Fruit fly (Drosophila melanogaster): ENCODE results near the gene RecQ4.

Gene RecQ4

DNA sequence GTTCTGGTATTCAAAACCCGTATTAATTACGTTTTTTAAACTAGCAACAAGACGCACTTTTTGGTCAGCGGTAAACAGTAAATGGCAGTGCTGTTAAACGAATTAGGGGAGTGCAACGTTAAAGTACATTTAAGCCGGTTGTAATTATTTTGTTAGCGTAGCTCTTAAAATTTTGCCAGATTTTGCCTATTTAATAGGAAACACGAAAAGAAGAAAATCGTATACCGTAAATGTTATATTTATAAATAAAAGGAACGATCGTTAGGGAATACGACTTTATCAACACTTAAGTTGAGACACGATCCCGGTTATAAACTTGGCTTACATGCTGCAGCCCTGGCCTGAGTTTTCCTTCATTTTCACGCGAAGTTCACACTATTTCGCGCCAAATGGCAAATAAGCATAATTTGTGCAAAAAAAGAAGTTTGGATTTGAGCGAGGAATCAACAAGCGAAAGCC lies 38.3 kb downstream of the RecQ4 start, which contains the start of the genes Setx and mus301 (continued):
- TF ChIP-seq sens (GFP tag) (peak; percentile 96), Hr39 (optimal IDR thresholded peaks at IDR 0.05) (no peak), Lhr (GFP tag; optimal IDR thresholded peaks at IDR 0.05) (peak; percentile 95), ind (GFP tag; optimal IDR thresholded peaks at IDR 0.05) (peak; percentile 81), ewg (GFP tag; optimal IDR thresholded peaks at IDR 0.05) (peak; percentile 66), pzg (GFP tag; optimal IDR thresholded peaks at IDR 0.05) (peak; percentile 90), Jarid2 (GFP tag; optimal IDR thresholded peaks at IDR 0.05) (no peak), sim (GFP tag; IDR thresholded peaks at IDR 0.05) (no peak), ap (GFP tag; IDR thresholded peaks at IDR 0.05) (peak; percentile 20; the same call in 1 of the 2 replicates), CG10274 (GFP tag; optimal IDR thresholded peaks at IDR 0.05) (peak; percentile 9), sug (tag; optimal IDR thresholded peaks at IDR 0.05) (peak; percentile 82), CG8281 (tag; optimal IDR thresholded peaks at IDR 0.05) (no peak), Stat92E (GFP tag; optimal IDR thresholded peaks at IDR 0.05) (peak in 1 of 3 experiments; percentile 19), Usf (GFP tag; optimal IDR thresholded peaks at IDR 0.05) (peak; percentile 52), tin (GFP tag; optimal IDR thresholded peaks at IDR 0.05) (peak; percentile 85), Gug (GFP tag; IDR thresholded peaks at IDR 0.05) (peak; percentile 67; the same call in 2 of the 4 replicates), CG2712 (tag; optimal IDR thresholded peaks at IDR 0.05) (peak; percentile 82), CG13287 (GFP tag; IDR thresholded peaks at IDR 0.05; ENCODE audit: partially characterized antibody) (peak; percentile 49), Vsx1 (GFP tag; optimal IDR thresholded peaks at IDR 0.05) (no peak), luna (GFP tag; optimal IDR thresholded peaks at IDR 0.05) (peak; percentile 73), E2f1 (GFP tag; IDR thresholded peaks at IDR 0.05) (peak; percentile 79), CG18764 (GFP tag; optimal IDR thresholded peaks at IDR 0.05) (peak; percentile 79), BtbVII (GFP tag; optimal IDR thresholded peaks at IDR 0.05) (no peak), CG2120 (GFP tag; optimal IDR thresholded peaks at IDR 0.05) (peak; percentile 94), CG12942 (GFP tag; optimal IDR thresholded peaks at IDR 0.05) (peak; percentile 88), so (GFP tag; IDR thresholded peaks at IDR 0.05) (no peak; the same call in 2 of the 3 replicates), sqz (GFP tag; optimal IDR thresholded peaks at IDR 0.05) (no peak), slp2 (GFP tag; optimal IDR thresholded peaks at IDR 0.05) (peak; percentile 54), wdn (GFP tag; IDR thresholded peaks at IDR 0.05) (peak; percentile 66; the same call in 1 of the 2 replicates), CG18619 (GFP tag; optimal IDR thresholded peaks at IDR 0.05) (peak; percentile 77), sr (GFP tag; IDR thresholded peaks at IDR 0.05) (no peak), slbo (GFP tag; IDR thresholded peaks at IDR 0.05) (peak; percentile 90), disco-r (GFP tag; optimal IDR thresholded peaks at IDR 0.05) (peak; percentile 64), CG5245 (GFP tag; optimal IDR thresholded peaks at IDR 0.05) (peak; percentile 67), mirr (GFP tag; optimal IDR thresholded peaks at IDR 0.05) (no peak), CG6813 (GFP tag; optimal IDR thresholded peaks at IDR 0.05) (no peak), CG10462 (GFP tag; optimal IDR thresholded peaks at IDR 0.05) (peak; percentile 69), Aef1 (GFP tag; IDR thresholded peaks at IDR 0.05) (peak; percentile 75), Opbp (GFP tag; IDR thresholded peaks at IDR 0.05; ENCODE audit: partially characterized antibody) (peak; percentile 45; the same call in 1 of the 3 replicates), CG6175 (GFP tag; IDR thresholded peaks at IDR 0.05) (peak; percentile 71; the same call in 2 of the 3 replicates), Bgb (GFP tag; IDR thresholded peaks at IDR 0.05; ENCODE audit: partially characterized antibody) (no peak), dati (GFP tag; IDR thresholded peaks at IDR 0.05) (no peak), ranshi (GFP tag; IDR thresholded peaks at IDR 0.05) (peak; percentile 68; the same call in 1 of the 2 replicates), CG6854 (GFP tag; optimal IDR thresholded peaks at IDR 0.05) (no peak), Dref (GFP tag; IDR thresholded peaks at IDR 0.05) (peak; percentile 48), CG4404 (GFP tag; IDR thresholded peaks at IDR 0.05) (peak; percentile 75), CG12236 (GFP tag; optimal IDR thresholded peaks at IDR 0.05) (peak; percentile 53), CG12299 (tag; optimal IDR thresholded peaks at IDR 0.05) (peak; percentile 36), ERR (GFP tag; optimal IDR thresholded peaks at IDR 0.05) (peak; percentile 60), Nf-YC (tag; optimal IDR thresholded peaks at IDR 0.05) (no peak), fd3F (GFP tag; optimal IDR thresholded peaks at IDR 0.05) (peak; percentile 63)
